Worm (Caenorhabditis elegans) whole organism, mixed stage, embryonic: ENCODE measurements around the gene K11G12.6.

Source experiments
- blmp-1 ChIP-seq: fragments of 150-350 bp; optimal IDR thresholded peaks from 2 replicates; lab custom pipeline; 2014; ENCODE audit warnings: missing biosample characterization, missing genetic modification characterization
- mab-5 ChIP-seq: fragments of 150-350 bp; optimal IDR thresholded peaks from 2 replicates; lab custom pipeline; 2014; ENCODE audit warnings: missing biosample characterization, missing genetic modification characterization
- nhr-12 ChIP-seq: fragments of 150-350 bp; optimal IDR thresholded peaks from 2 replicates; lab custom pipeline; 2014; ENCODE audit warnings: missing biosample characterization, missing genetic modification characterization
- nhr-76 ChIP-seq: sonication (generic microtip); optimal IDR thresholded peaks from 2 replicates; lab custom pipeline; 2017; ENCODE audit warnings: missing biosample characterization, missing genetic modification characterization
- unc-62 ChIP-seq: fragments of 150-350 bp; optimal IDR thresholded peaks from 2 replicates; lab custom pipeline; 2014; ENCODE audit warnings: missing biosample characterization, missing genetic modification reagents, missing genetic modification characterization

DNA sequence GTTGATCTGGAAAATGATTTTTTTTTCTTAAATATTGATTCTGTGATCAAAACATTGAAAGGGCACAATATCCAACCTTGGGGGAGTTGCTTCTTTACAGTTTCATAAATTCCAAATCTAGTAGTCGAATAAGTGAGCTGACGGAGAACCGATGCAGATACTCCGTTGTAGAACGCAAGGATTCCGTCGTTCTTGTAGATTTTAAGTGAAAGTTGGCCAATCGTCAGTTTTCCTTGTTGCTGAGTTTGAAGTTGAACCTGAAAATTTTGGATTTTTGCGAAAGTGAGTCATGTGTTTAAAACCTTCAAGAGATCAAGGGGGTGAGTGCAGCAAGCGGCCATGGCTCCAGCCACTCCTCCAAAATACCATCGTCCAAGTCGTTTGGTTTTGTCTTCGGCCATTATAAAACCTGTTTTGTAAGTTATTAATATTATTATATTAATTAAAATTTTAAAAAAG lies 4.2 kb downstream of the K11G12.6 start, which contains the start of gene slc-25A10:
- no peak for TF ChIP-seq unc-62 (GFP tag; lab: Kevin White, UChicago)
- no peak for TF ChIP-seq blmp-1 (tag; lab: Kevin White, UChicago)
- TF ChIP-seq mab-5 (tag; lab: Kevin White, UChicago): no peak
- no peak for TF ChIP-seq nhr-12 (tag; lab: Kevin White, UChicago)
- TF ChIP-seq nhr-76 (tag; lab: Kevin White, UChicago): no peak
